Worm (Caenorhabditis elegans) whole organism, young adult: Measurements from ENCODE around the gene W09G12.9.

ENCODE experiments used
- F22D6.2 ChIP-seq: sonication (generic microtip); optimal IDR thresholded peaks from 2 replicates; lab custom pipeline; 2016; ENCODE audit warnings: mild to moderate bottlenecking, missing genetic modification characterization, missing compliant biosample characterization
- F39B2.1 ChIP-seq: fragments of 200-800 bp; sonication (Bioruptor generic); IDR thresholded peaks from 2 replicates; pipeline ENCODE4 v1.3.6; 2022; ENCODE audit warnings: missing genetic modification reagents, missing genetic modification characterization, missing compliant biosample characterization
- F55B11.4 ChIP-seq: sonication (generic microtip); optimal IDR thresholded peaks from 2 replicates; lab custom pipeline; 2016; ENCODE audit warnings: missing compliant biosample characterization, missing genetic modification characterization, borderline replicate concordance; ENCODE audit not compliant: insufficient read depth
- F57A8.1 ChIP-seq: fragments of 200-800 bp; sonication (Bioruptor generic); optimal IDR thresholded peaks from 2 replicates; lab custom pipeline; 2018; ENCODE audit warnings: mild to moderate bottlenecking, missing genetic modification characterization, moderate library complexity, missing compliant biosample characterization
- K11D2.4 ChIP-seq: fragments of 200-800 bp; sonication (Bioruptor generic); IDR thresholded peaks from 2 replicates; pipeline ENCODE4 v1.3.6; 2022; ENCODE audit warnings: missing genetic modification reagents, missing genetic modification characterization, missing compliant biosample characterization
- T07F8.4 ChIP-seq: sonication (generic microtip); optimal IDR thresholded peaks from 2 replicates; lab custom pipeline; 2016; ENCODE audit warnings: mild to moderate bottlenecking, missing genetic modification characterization, moderate library complexity, missing compliant biosample characterization
- Y53F4B.3 ChIP-seq: fragments of 200-800 bp; sonication (Bioruptor generic); IDR thresholded peaks from 2 replicates; pipeline ENCODE4 v1.3.6; 2022; ENCODE audit warnings: missing genetic modification reagents, missing genetic modification characterization, missing compliant biosample characterization
- Y56A3A.18 ChIP-seq: fragments of 200-800 bp; sonication (Bioruptor generic); IDR thresholded peaks from 2 replicates; pipeline ENCODE4 v1.3.6; 2022; ENCODE audit warnings: missing genetic modification reagents, missing genetic modification characterization, missing compliant biosample characterization
- Y79H2A.3 ChIP-seq: fragments of 200-800 bp; sonication (Bioruptor generic); conservative IDR thresholded peaks from 2 replicates; pipeline ENCODE4 v1.3.6; 2022; ENCODE audit warnings: missing genetic modification reagents, missing genetic modification characterization, missing compliant biosample characterization
- ZK185.1 ChIP-seq: sonication (generic microtip); optimal IDR thresholded peaks from 2 replicates; lab custom pipeline; 2016; ENCODE audit warnings: mild to moderate bottlenecking, missing genetic modification characterization, missing compliant biosample characterization; ENCODE audit not compliant: poor library complexity, severe bottlenecking
- aptf-2 ChIP-seq: fragments of 200-800 bp; sonication (Bioruptor generic); conservative IDR thresholded peaks from 2 replicates; pipeline ENCODE4 v1.3.6; 2022; ENCODE audit warnings: missing genetic modification reagents, missing genetic modification characterization, missing compliant biosample characterization
- aptf-3 ChIP-seq: fragments of 200-800 bp; sonication (Bioruptor generic); IDR thresholded peaks from 2 replicates; pipeline ENCODE4 v1.3.6; 2022; ENCODE audit warnings: missing genetic modification characterization, missing compliant biosample characterization
- atf-7 ChIP-seq: sonication (generic microtip); optimal IDR thresholded peaks from 2 replicates; lab custom pipeline; 2017; ENCODE audit warnings: mild to moderate bottlenecking, missing genetic modification characterization, missing compliant biosample characterization
- attf-5 ChIP-seq: fragments of 200-800 bp; sonication (Bioruptor generic); optimal IDR thresholded peaks from 2 replicates; lab custom pipeline; 2018; ENCODE audit warnings: mild to moderate bottlenecking, missing genetic modification characterization, missing compliant biosample characterization
- cebp-1 ChIP-seq, 2 experiments: fragments of 200-800 bp in 1 of 2; sonication (Bioruptor generic) in 1 of 2; sonication (generic microtip) in 1 of 2; IDR thresholded peaks in 1 of 2; optimal IDR thresholded peaks in 1 of 2; 2 replicates each; pipeline versions ENCODE4 v1.3.6 to Lab custom; 2017 to 2022; ENCODE audit warnings: missing compliant biosample characterization in 2 of 2, missing genetic modification characterization in 2 of 2, mild to moderate bottlenecking in 1 of 2, missing genetic modification reagents in 1 of 2, moderate library complexity in 1 of 2
- cebp-2 ChIP-seq: fragments of 200-800 bp; sonication (Bioruptor generic); IDR thresholded peaks from 2 replicates; pipeline ENCODE4 v1.3.6; 2022; ENCODE audit warnings: missing genetic modification characterization, missing compliant biosample characterization
- ceh-58 ChIP-seq: fragments of 200-800 bp; sonication (Bioruptor generic); IDR thresholded peaks from 2 replicates; pipeline ENCODE4 v1.3.6; 2022; ENCODE audit warnings: missing genetic modification characterization, missing compliant biosample characterization
- ceh-79 ChIP-seq: sonication (generic microtip); optimal IDR thresholded peaks from 2 replicates; lab custom pipeline; 2017; ENCODE audit warnings: mild to moderate bottlenecking, missing genetic modification characterization, missing compliant biosample characterization
- ceh-91 ChIP-seq: fragments of 200-800 bp; sonication (Bioruptor generic); IDR thresholded peaks from 2 replicates; pipeline ENCODE4 v1.3.6; 2022; ENCODE audit warnings: missing genetic modification reagents, missing genetic modification characterization, missing compliant biosample characterization
- die-1 ChIP-seq: sonication (generic microtip); optimal IDR thresholded peaks from 2 replicates; lab custom pipeline; 2016; ENCODE audit warnings: missing genotype, mild to moderate bottlenecking, missing genetic modification characterization, missing compliant biosample characterization
- efl-1 ChIP-seq: fragments of 150-350 bp; optimal IDR thresholded peaks from 2 replicates; lab custom pipeline; 2014; ENCODE audit warnings: missing biosample characterization, missing genetic modification reagents, missing genetic modification characterization
- hlh-12 ChIP-seq: sonication (generic microtip); optimal IDR thresholded peaks from 2 replicates; lab custom pipeline; 2016; ENCODE audit warnings: missing genetic modification characterization, missing compliant biosample characterization
- hmg-1.2 ChIP-seq: fragments of 200-800 bp; sonication (Bioruptor generic); IDR thresholded peaks from 2 replicates; pipeline ENCODE4 v1.3.6; 2022; ENCODE audit warnings: missing genetic modification reagents, missing genetic modification characterization, missing compliant biosample characterization
- lin-35 ChIP-seq, 3 experiments: fragments of 150-350 bp in 2 of 3; sonication (generic microtip) in 1 of 3; optimal IDR thresholded peaks; 2 replicates each; lab custom pipeline; 2014 to 2018; ENCODE audit warnings: missing biosample characterization in 3 of 3, missing genetic modification characterization in 3 of 3, missing genetic modification reagents in 3 of 3
- lin-40 ChIP-seq: sonication (generic microtip); optimal IDR thresholded peaks from 2 replicates; lab custom pipeline; 2016; ENCODE audit warnings: missing genetic modification characterization, mild to moderate bottlenecking, missing compliant biosample characterization, missing genotype, missing genetic modification reagents
- lsl-1 ChIP-seq: fragments of 200-800 bp; sonication (Bioruptor generic); optimal IDR thresholded peaks from 2 replicates; lab custom pipeline; 2018; ENCODE audit warnings: mild to moderate bottlenecking, missing genetic modification characterization, moderate library complexity, missing compliant biosample characterization
- madf-8 ChIP-seq: fragments of 200-800 bp; sonication (Bioruptor generic); conservative IDR thresholded peaks from 2 replicates; pipeline ENCODE4 v1.3.6; 2022; ENCODE audit warnings: missing genetic modification reagents, missing genetic modification characterization, missing compliant biosample characterization
- mel-28 ChIP-seq: sonication (generic microtip); optimal IDR thresholded peaks from 2 replicates; lab custom pipeline; 2016; ENCODE audit warnings: borderline replicate concordance, mild to moderate bottlenecking, missing genetic modification characterization, missing compliant biosample characterization
- mes-4 ChIP-seq: sonication (generic microtip); optimal IDR thresholded peaks from 2 replicates; lab custom pipeline; 2016; ENCODE audit warnings: missing genotype, missing genetic modification characterization, missing compliant biosample characterization
- nfya-1 ChIP-seq: sonication (generic microtip); optimal IDR thresholded peaks from 2 replicates; lab custom pipeline; 2017; ENCODE audit warnings: antibody characterized with exemption, missing compliant biosample characterization, missing genetic modification characterization, borderline replicate concordance; ENCODE audit not compliant: insufficient read depth
- nfyb-1 ChIP-seq: fragments of 200-800 bp; sonication (Bioruptor generic); IDR thresholded peaks from 2 replicates; pipeline ENCODE4 v1.3.6; 2022; ENCODE audit warnings: missing genetic modification reagents, missing genetic modification characterization, missing compliant biosample characterization
- nhr-80 ChIP-seq: sonication (generic microtip); optimal IDR thresholded peaks from 2 replicates; lab custom pipeline; 2016; ENCODE audit warnings: missing genetic modification characterization, missing compliant biosample characterization
- pbrm-1 ChIP-seq: fragments of 200-800 bp; sonication (Bioruptor generic); IDR thresholded peaks from 2 replicates; pipeline ENCODE4 v1.3.6; 2022; ENCODE audit warnings: missing genetic modification reagents, missing genetic modification characterization, missing compliant biosample characterization
- sea-2 ChIP-seq: fragments of 200-800 bp; sonication (Bioruptor generic); IDR thresholded peaks from 2 replicates; pipeline ENCODE4 v1.3.6; 2022; ENCODE audit warnings: missing genetic modification characterization, missing compliant biosample characterization
- snpc-3.4 ChIP-seq: sonication (generic microtip); optimal IDR thresholded peaks from 2 replicates; lab custom pipeline; 2017; ENCODE audit warnings: missing genetic modification characterization, mild to moderate bottlenecking, missing compliant biosample characterization, antibody characterized with exemption, moderate library complexity, missing genotype, missing genetic modification reagents
- snpc-4 ChIP-seq, 5 experiments: fragments of 150-350 bp in 1 of 5; sonication (generic microtip) in 4 of 5; optimal IDR thresholded peaks; 2 replicates each; lab custom pipeline; 2014 to 2018; ENCODE audit warnings: missing genetic modification characterization in 5 of 5, missing biosample characterization in 3 of 5, antibody characterized with exemption in 2 of 5, mild to moderate bottlenecking in 2 of 5, missing compliant biosample characterization in 2 of 5, missing genotype in 2 of 5, moderate library complexity in 2 of 5, missing genetic modification reagents in 1 of 5
- somi-1 ChIP-seq: fragments of 200-800 bp; sonication (Bioruptor generic); optimal IDR thresholded peaks from 2 replicates; lab custom pipeline; 2018; ENCODE audit warnings: mild to moderate bottlenecking, missing genetic modification characterization, missing compliant biosample characterization
- sptf-2 ChIP-seq: fragments of 200-800 bp; sonication (Bioruptor generic); optimal IDR thresholded peaks from 2 replicates; lab custom pipeline; 2018; ENCODE audit warnings: mild to moderate bottlenecking, missing genetic modification characterization, missing compliant biosample characterization
- tbp1 ChIP-seq: fragments of 200-800 bp; sonication (Bioruptor generic); optimal IDR thresholded peaks from 2 replicates; lab custom pipeline; 2018; ENCODE audit warnings: mild to moderate bottlenecking, missing genetic modification characterization, missing compliant biosample characterization
- unc-62 ChIP-seq: fragments of 150-350 bp; optimal IDR thresholded peaks from 2 replicates; lab custom pipeline; 2014; ENCODE audit warnings: missing biosample characterization, missing genetic modification reagents, missing genetic modification characterization
- xnd-1 ChIP-seq: sonication (generic microtip); optimal IDR thresholded peaks from 2 replicates; lab custom pipeline; 2016; ENCODE audit warnings: missing genotype, missing genetic modification reagents, missing genetic modification characterization, missing compliant biosample characterization
- zfh-2 ChIP-seq: fragments of 200-800 bp; sonication (Bioruptor generic); conservative IDR thresholded peaks from 2 replicates; pipeline ENCODE4 v1.3.6; 2022; ENCODE audit warnings: missing genetic modification reagents, missing genetic modification characterization, missing compliant biosample characterization
- ztf-18 ChIP-seq: sonication (generic microtip); optimal IDR thresholded peaks from 2 replicates; lab custom pipeline; 2016; ENCODE audit warnings: missing genotype, mild to moderate bottlenecking, missing genetic modification characterization, missing compliant biosample characterization
- ztf-22 ChIP-seq: fragments of 200-800 bp; sonication (Bioruptor generic); optimal IDR thresholded peaks from 2 replicates; lab custom pipeline; 2018; ENCODE audit warnings: mild to moderate bottlenecking, missing genetic modification characterization, moderate library complexity, missing compliant biosample characterization

W09G12.9 gene

DNA sequence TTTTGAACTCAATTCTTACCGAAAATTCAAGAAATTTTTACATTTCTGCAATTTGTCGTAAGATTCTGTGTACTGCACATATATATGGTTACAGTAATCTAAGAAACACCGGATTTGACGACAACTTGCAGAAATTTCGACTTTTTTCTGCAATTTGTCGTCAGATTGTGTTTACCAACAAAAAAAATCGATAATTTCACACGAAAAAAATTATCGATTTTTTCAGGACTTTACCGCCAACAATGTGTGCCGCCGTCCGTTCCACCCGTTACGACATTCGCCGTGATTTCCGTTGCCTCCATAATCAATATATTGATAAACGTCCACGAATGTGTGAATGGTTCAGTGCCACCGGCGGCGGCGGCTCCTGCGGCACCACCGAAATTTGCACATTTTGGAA, 42.0 kb upstream of the W09G12.9 start:
- TF ChIP-seq sptf-2, result no peak
- peak; percentile 45 for TF ChIP-seq lsl-1 (GFP tag; lab: Kevin White, UChicago)

DNA sequence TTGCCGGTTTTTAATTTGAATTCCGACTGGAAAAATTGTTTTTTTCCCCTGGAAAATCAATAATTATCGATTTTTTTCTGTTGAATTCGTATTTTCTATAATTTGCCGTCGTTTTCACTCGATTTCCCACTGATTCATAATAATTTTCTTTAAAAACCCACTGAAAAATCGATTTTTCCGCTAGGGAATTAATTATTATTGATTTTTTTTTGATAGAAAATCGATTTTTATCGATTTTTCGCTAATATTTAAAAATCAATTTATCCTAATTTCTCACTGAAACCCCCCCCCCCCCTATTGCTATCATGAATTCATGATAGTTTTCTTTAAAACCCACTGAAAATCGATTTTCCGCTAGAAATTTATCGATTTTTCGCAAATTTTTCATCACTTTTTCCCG, 39.8 kb upstream of the W09G12.9 start:
- TF ChIP-seq die-1 (tag; lab: Kevin White, UChicago), result no peak
- no peak for TF ChIP-seq mes-4 (tag; lab: Kevin White, UChicago)
- TF ChIP-seq lin-40, result no peak
- no peak for TF ChIP-seq ztf-22

DNA sequence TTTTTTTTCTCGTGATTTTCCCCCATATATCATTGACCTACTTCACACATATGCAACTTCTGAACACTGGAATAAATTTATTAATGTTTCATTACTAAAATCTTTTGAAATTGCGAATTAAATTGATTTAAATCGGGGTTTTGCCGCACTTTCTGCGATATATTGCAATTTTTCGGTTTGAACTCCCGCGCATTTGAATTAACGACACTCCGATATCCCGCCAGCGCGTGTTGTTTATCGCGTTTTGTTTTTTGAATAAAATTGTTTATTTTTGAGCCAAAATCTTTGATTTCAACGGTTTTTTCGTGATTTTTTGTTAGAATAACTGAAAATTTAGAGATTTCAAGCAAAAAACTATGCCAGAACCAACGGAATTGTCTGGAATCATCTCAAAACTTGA, 38.7 kb upstream of the W09G12.9 start, which contains the start of gene Y104H12D.2:
TSS of gene Y104H12D.2 (plus strand) at position 340 of the 400 bp plus-strand sequence.
- TF ChIP-seq cebp-1 (GFP tag; IDR thresholded peaks at IDR 0.05; lab: Robert Waterston, UW) (no peak), cebp-1 (tag; optimal IDR thresholded peaks at IDR 0.05; lab: Kevin White, UChicago) (peak; percentile 20), T07F8.4 (tag; lab: Kevin White, UChicago) (no peak), nfya-1 (tag; lab: Kevin White, UChicago) (no peak), xnd-1 (tag; lab: Kevin White, UChicago) (no peak), snpc-4 (GFP tag; optimal IDR thresholded peaks at IDR 0.05; lab: Kevin White, UChicago) (no peak), snpc-4 (tag; optimal IDR thresholded peaks at IDR 0.05; lab: Kevin White, UChicago) (peak in 1 of 4 experiments; percentile 42), ceh-91 (GFP tag; lab: Robert Waterston, UW) (no peak), F55B11.4 (tag; lab: Kevin White, UChicago) (no peak), F22D6.2 (tag; lab: Kevin White, UChicago) (no peak), hmg-1.2 (GFP tag; lab: Robert Waterston, UW) (peak; percentile 28; the same call in 1 of the 2 replicates), efl-1 (GFP tag; lab: Kevin White, UChicago) (peak; percentile 69), ztf-22 (no peak), nfyb-1 (GFP tag; lab: Robert Waterston, UW) (no peak), madf-8 (no peak), aptf-3 (GFP tag; lab: Robert Waterston, UW) (no peak), zfh-2 (GFP tag; lab: Robert Waterston, UW) (no peak), tbp1 (GFP tag; lab: Kevin White, UChicago) (no peak), nhr-80 (tag; lab: Kevin White, UChicago) (no peak), aptf-2 (GFP tag; lab: Robert Waterston, UW) (no peak), atf-7 (tag; lab: Kevin White, UChicago) (no peak), ceh-79 (tag; lab: Kevin White, UChicago) (no peak), K11D2.4 (GFP tag; lab: Robert Waterston, UW) (no peak), sea-2 (GFP tag; lab: Robert Waterston, UW) (no peak), F57A8.1 (GFP tag; lab: Kevin White, UChicago) (no peak), unc-62 (no peak), hlh-12 (tag; lab: Kevin White, UChicago) (no peak), snpc-3.4 (tag; lab: Kevin White, UChicago) (no peak), pbrm-1 (GFP tag; lab: Robert Waterston, UW) (no peak), ceh-58 (no peak), lin-35 (GFP tag; optimal IDR thresholded peaks at IDR 0.05; lab: Kevin White, UChicago) (peak in 1 of 3 experiments; percentile 88), ZK185.1 (no peak), cebp-2 (GFP tag; lab: Robert Waterston, UW) (no peak), attf-5 (GFP tag; lab: Kevin White, UChicago) (no peak), Y53F4B.3 (no peak), Y56A3A.18 (GFP tag; lab: Robert Waterston, UW) (no peak), ztf-18 (no peak), F39B2.1 (GFP tag; lab: Robert Waterston, UW) (no peak), Y79H2A.3 (GFP tag; lab: Robert Waterston, UW) (no peak), die-1 (tag; lab: Kevin White, UChicago) (no peak), somi-1 (GFP tag; lab: Kevin White, UChicago) (no peak), mel-28 (tag; lab: Kevin White, UChicago) (no peak)
